Fruit fly (Drosophila melanogaster) whole organism, embryonic: ENCODE data around the gene Ugt37A2.

Source experiments
- ATbp ChIP-seq: fragments of 200-800 bp; sonication (Bioruptor generic); optimal IDR thresholded peaks from 2 replicates; lab custom pipeline; 2017; ENCODE audit warnings: missing biosample characterization, mild to moderate bottlenecking, missing genetic modification characterization, missing genetic modification reagents
- Aef1 ChIP-seq: fragments of 200-800 bp; sonication (Bioruptor generic); IDR thresholded peaks from 3 replicates; pipeline ENCODE4 v1.3.6; 2022; ENCODE audit warnings: missing biosample characterization, missing genetic modification characterization
- Bteb2 ChIP-seq: fragments of 200-800 bp; sonication (Bioruptor generic); optimal IDR thresholded peaks from 2 replicates; lab custom pipeline; 2016; ENCODE audit warnings: missing biosample characterization, missing genetic modification characterization
- CG11695 ChIP-seq: fragments of 200-800 bp; sonication (Bioruptor generic); IDR thresholded peaks from 3 replicates; pipeline ENCODE4 v1.3.6; 2022; ENCODE audit warnings: missing biosample characterization, missing genetic modification characterization
- CG12769 ChIP-seq: fragments of 200-800 bp; sonication (Bioruptor generic); optimal IDR thresholded peaks from 2 replicates; lab custom pipeline; 2019; ENCODE audit warnings: missing biosample characterization, mild to moderate bottlenecking, missing genetic modification characterization, moderate library complexity
- CG13894 ChIP-seq: fragments of 200-800 bp; sonication (Bioruptor generic); optimal IDR thresholded peaks from 3 replicates; lab custom pipeline; 2018; ENCODE audit warnings: missing biosample characterization, mild to moderate bottlenecking, missing genetic modification characterization, moderate library complexity
- CG17802 ChIP-seq: fragments of 200-800 bp; sonication (Bioruptor generic); optimal IDR thresholded peaks from 2 replicates; lab custom pipeline; 2018; ENCODE audit warnings: missing biosample characterization, mild to moderate bottlenecking, missing genetic modification characterization, moderate library complexity
- CG18619 ChIP-seq: fragments of 200-800 bp; sonication (Bioruptor generic); optimal IDR thresholded peaks from 3 replicates; lab custom pipeline; 2017; ENCODE audit warnings: missing biosample characterization, mild to moderate bottlenecking, missing genetic modification characterization
- CG18764 ChIP-seq: fragments of 200-800 bp; sonication (Bioruptor generic); optimal IDR thresholded peaks from 3 replicates; lab custom pipeline; 2016; ENCODE audit warnings: missing biosample characterization, missing genetic modification characterization
- CG31224 ChIP-seq: fragments of 200-800 bp; sonication (Bioruptor generic); IDR thresholded peaks from 2 replicates; pipeline ENCODE4 v1.3.6; 2022; ENCODE audit warnings: missing biosample characterization, missing genetic modification characterization
- CG34376 ChIP-seq: fragments of 200-800 bp; sonication (Bioruptor generic); optimal IDR thresholded peaks from 2 replicates; lab custom pipeline; 2018; ENCODE audit warnings: missing biosample characterization, mild to moderate bottlenecking, missing genetic modification characterization
- CG4820 ChIP-seq: fragments of 200-800 bp; sonication (Bioruptor generic); optimal IDR thresholded peaks from 3 replicates; lab custom pipeline; 2016; ENCODE audit warnings: missing biosample characterization, missing genetic modification characterization
- CG5245 ChIP-seq: fragments of 200-800 bp; sonication (Bioruptor generic); optimal IDR thresholded peaks from 3 replicates; lab custom pipeline; 2016; ENCODE audit warnings: missing biosample characterization, missing genetic modification characterization
- CG6175 ChIP-seq: fragments of 200-800 bp; sonication (Bioruptor generic); IDR thresholded peaks from 3 replicates; pipeline ENCODE4 v1.3.6; 2022; ENCODE audit warnings: missing biosample characterization, missing genetic modification characterization
- CG6272 ChIP-seq: fragments of 200-800 bp; sonication (Bioruptor generic); IDR thresholded peaks from 2 replicates; pipeline ENCODE4 v1.3.6; 2022; ENCODE audit warnings: missing biosample characterization, missing genetic modification characterization
- CG7357 ChIP-seq: fragments of 200-800 bp; sonication (Bioruptor generic); IDR thresholded peaks from 3 replicates; pipeline ENCODE4 v1.3.6; 2022; ENCODE audit warnings: missing biosample characterization, missing genetic modification characterization
- CG8359 ChIP-seq: fragments of 200-800 bp; sonication (Bioruptor generic); optimal IDR thresholded peaks from 2 replicates; lab custom pipeline; 2017; ENCODE audit warnings: missing biosample characterization, mild to moderate bottlenecking, missing genetic modification characterization, borderline replicate concordance
- CG8478 ChIP-seq: fragments of >200 bp; optimal IDR thresholded peaks from 2 replicates; lab custom pipeline; 2018
- CG8765 ChIP-seq: fragments of 200-800 bp; sonication (Bioruptor generic); IDR thresholded peaks from 2 replicates; pipeline ENCODE4 v1.3.6; 2022; ENCODE audit warnings: missing biosample characterization, missing genetic modification characterization
- CG8924 ChIP-seq: fragments of 200-800 bp; optimal IDR thresholded peaks from 3 replicates; lab custom pipeline; 2019; ENCODE audit warnings: missing biosample characterization, mild to moderate bottlenecking, missing genetic modification characterization, moderate library complexity
- CTCF ChIP-seq: fragments of 200-800 bp; sonication (Bioruptor generic); optimal IDR thresholded peaks from 2 replicates; lab custom pipeline; 2017; ENCODE audit warnings: missing biosample characterization, mild to moderate bottlenecking, missing genetic modification characterization, moderate library complexity
- Deaf1 ChIP-seq: fragments of 200-800 bp; optimal IDR thresholded peaks from 3 replicates; lab custom pipeline; 2019; ENCODE audit warnings: missing biosample characterization, mild to moderate bottlenecking, missing genetic modification characterization, moderate library complexity
- Dfd ChIP-seq, 2 experiments: fragments of >200 bp; optimal IDR thresholded peaks; 2 replicates each; lab custom pipeline; 2017; ENCODE audit warnings: missing biosample characterization in 2 of 2, missing genetic modification characterization in 2 of 2
- Ets97D ChIP-seq: fragments of 200-800 bp; sonication (Bioruptor generic); optimal IDR thresholded peaks from 3 replicates; lab custom pipeline; 2016; ENCODE audit warnings: missing biosample characterization, missing genetic modification characterization
- Fer2 ChIP-seq: fragments of 200-800 bp; sonication (Bioruptor generic); optimal IDR thresholded peaks from 2 replicates; lab custom pipeline; 2018; ENCODE audit warnings: missing biosample characterization, mild to moderate bottlenecking, missing genetic modification characterization, moderate library complexity
- Fer3 ChIP-seq: fragments of 200-800 bp; sonication (Bioruptor generic); optimal IDR thresholded peaks from 2 replicates; lab custom pipeline; 2018; ENCODE audit warnings: missing biosample characterization, mild to moderate bottlenecking, missing genetic modification characterization, moderate library complexity
- H2.0 ChIP-seq: fragments of 200-800 bp; sonication (Bioruptor generic); IDR thresholded peaks from 2 replicates; pipeline ENCODE4 v1.3.6; 2022; ENCODE audit warnings: missing biosample characterization, missing genetic modification characterization
- Hmx ChIP-seq: fragments of 200-800 bp; sonication (Bioruptor generic); optimal IDR thresholded peaks from 2 replicates; lab custom pipeline; 2016; ENCODE audit warnings: missing biosample characterization, missing genetic modification characterization
- Kr ChIP-seq: fragments of 200-800 bp; sonication (Bioruptor generic); optimal IDR thresholded peaks from 2 replicates; lab custom pipeline; 2017; ENCODE audit warnings: missing biosample characterization, mild to moderate bottlenecking, missing genetic modification characterization
- NfI ChIP-seq: fragments of 200-800 bp; sonication (Bioruptor generic); optimal IDR thresholded peaks from 3 replicates; lab custom pipeline; 2018; ENCODE audit warnings: missing biosample characterization, mild to moderate bottlenecking, missing genetic modification characterization, moderate library complexity
- Scr ChIP-seq: fragments of 200-800 bp; sonication (Bioruptor generic); IDR thresholded peaks from 2 replicates; pipeline ENCODE4 v1.3.6; 2022; ENCODE audit warnings: missing biosample characterization, missing genetic modification characterization; ENCODE audit not compliant: partially characterized antibody
- abd-A ChIP-seq: fragments of 200-800 bp; sonication (Bioruptor generic); optimal IDR thresholded peaks from 3 replicates; lab custom pipeline; 2019; ENCODE audit warnings: missing biosample characterization, mild to moderate bottlenecking, missing genetic modification characterization, moderate library complexity
- bcd ChIP-seq: fragments of 200-800 bp; sonication (Bioruptor generic); optimal IDR thresholded peaks from 2 replicates; lab custom pipeline; 2017; ENCODE audit warnings: missing biosample characterization, mild to moderate bottlenecking, missing genetic modification characterization
- cato ChIP-seq: fragments of 200-800 bp; sonication (Bioruptor generic); optimal IDR thresholded peaks from 2 replicates; lab custom pipeline; 2016; ENCODE audit warnings: missing biosample characterization, missing genetic modification characterization, borderline replicate concordance
- da ChIP-seq: fragments of 200-800 bp; sonication (Bioruptor generic); optimal IDR thresholded peaks from 2 replicates; lab custom pipeline; 2016; ENCODE audit warnings: missing biosample characterization, missing genetic modification characterization
- en ChIP-seq: fragments of 200-800 bp; sonication (Bioruptor generic); optimal IDR thresholded peaks from 2 replicates; lab custom pipeline; 2016; ENCODE audit warnings: missing biosample characterization, missing genetic modification characterization
- fd96Cb ChIP-seq: fragments of 200-800 bp; sonication (Bioruptor generic); optimal IDR thresholded peaks from 2 replicates; lab custom pipeline; 2018; ENCODE audit warnings: missing biosample characterization, mild to moderate bottlenecking, missing genetic modification characterization, moderate library complexity
- gcm2 ChIP-seq: fragments of 200-800 bp; sonication (Bioruptor generic); optimal IDR thresholded peaks from 2 replicates; lab custom pipeline; 2016; ENCODE audit warnings: missing biosample characterization, missing genetic modification characterization
- gem ChIP-seq: fragments of 200-800 bp; sonication (Bioruptor generic); optimal IDR thresholded peaks from 2 replicates; lab custom pipeline; 2019; ENCODE audit warnings: missing biosample characterization, mild to moderate bottlenecking, missing genetic modification characterization, moderate library complexity
- hkb ChIP-seq, 2 experiments: fragments of 200-800 bp in 1 of 2; fragments of >200 bp in 1 of 2; sonication (Bioruptor generic) in 1 of 2; IDR thresholded peaks in 1 of 2; optimal IDR thresholded peaks in 1 of 2; 2 replicates each; pipeline versions ENCODE4 v1.3.6 to Lab custom; 2017 to 2022; ENCODE audit warnings: missing biosample characterization in 1 of 2, missing genetic modification characterization in 1 of 2
- luna ChIP-seq: fragments of 200-800 bp; sonication (Bioruptor generic); optimal IDR thresholded peaks from 2 replicates; lab custom pipeline; 2016; ENCODE audit warnings: missing biosample characterization, missing genetic modification characterization
- org-1 ChIP-seq: fragments of 200-800 bp; sonication (Bioruptor generic); optimal IDR thresholded peaks from 2 replicates; lab custom pipeline; 2017; ENCODE audit warnings: missing biosample characterization, missing genetic modification characterization
- ro ChIP-seq: fragments of 200-800 bp; sonication (Bioruptor generic); IDR thresholded peaks from 2 replicates; pipeline ENCODE4 v1.3.6; 2022; ENCODE audit warnings: missing biosample characterization, missing genetic modification characterization
- sd ChIP-seq: fragments of 200-800 bp; sonication (Bioruptor generic); optimal IDR thresholded peaks from 3 replicates; lab custom pipeline; 2018; ENCODE audit warnings: missing biosample characterization, mild to moderate bottlenecking, missing genetic modification characterization, moderate library complexity
- stwl ChIP-seq: fragments of 200-800 bp; sonication (Bioruptor generic); optimal IDR thresholded peaks from 3 replicates; lab custom pipeline; 2018; ENCODE audit warnings: missing biosample characterization, mild to moderate bottlenecking, missing genetic modification characterization, moderate library complexity
- tna ChIP-seq: fragments of 200-800 bp; sonication (Bioruptor generic); IDR thresholded peaks from 2 replicates; pipeline ENCODE4 v1.3.6; 2022; ENCODE audit warnings: missing biosample characterization, missing genetic modification characterization; ENCODE audit not compliant: partially characterized antibody
- toy ChIP-seq: fragments of 200-800 bp; sonication (Bioruptor generic); IDR thresholded peaks from 2 replicates; pipeline ENCODE4 v1.3.6; 2022; ENCODE audit warnings: missing biosample characterization, missing genetic modification characterization
- ttk ChIP-seq: fragments of 200-800 bp; sonication (Bioruptor generic); IDR thresholded peaks from 2 replicates; pipeline ENCODE4 v2.1.2; 2022; ENCODE audit warnings: missing biosample characterization, missing genetic modification characterization
- vfl ChIP-seq: fragments of 200-800 bp; sonication (Bioruptor generic); optimal IDR thresholded peaks from 2 replicates; lab custom pipeline; 2016; ENCODE audit warnings: missing biosample characterization, missing genetic modification characterization
- wek ChIP-seq: fragments of 200-800 bp; sonication (Bioruptor generic); optimal IDR thresholded peaks from 3 replicates; lab custom pipeline; 2018; ENCODE audit warnings: missing biosample characterization, mild to moderate bottlenecking, missing genetic modification characterization, moderate library complexity

Gene Ugt37A2

DNA sequence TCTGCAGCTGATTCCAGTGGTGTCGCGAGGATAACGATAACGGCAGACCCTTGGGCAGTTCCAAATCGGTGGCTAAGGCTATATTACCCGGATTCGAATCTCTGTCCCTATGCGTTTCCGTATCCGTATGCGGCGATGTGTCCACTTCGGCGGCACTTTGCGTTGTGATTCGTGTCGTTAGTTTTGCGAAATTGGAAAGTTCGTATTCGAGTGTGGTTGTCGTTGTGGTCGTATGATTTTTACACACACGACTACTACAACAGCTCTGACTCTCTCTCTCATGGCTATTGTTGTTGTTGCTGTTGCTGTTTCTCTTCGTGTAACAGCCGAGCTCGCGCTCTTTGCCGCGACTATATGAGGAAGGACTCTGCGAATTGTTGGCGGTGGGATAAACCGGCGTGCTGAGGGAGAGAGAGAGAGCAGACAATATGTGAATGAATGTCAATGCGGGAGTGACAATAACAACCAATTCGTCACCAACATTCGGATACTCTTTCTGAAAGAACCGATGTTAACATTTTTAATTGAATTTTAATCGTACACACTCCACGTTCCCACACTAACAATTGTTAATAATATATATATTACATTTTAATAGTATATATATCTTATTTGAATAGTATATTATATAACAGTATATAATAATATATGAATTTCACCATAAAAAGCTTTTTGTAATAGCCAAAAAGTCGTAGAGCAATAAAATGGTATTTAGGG is 19.7 kb upstream of the Ugt37A2 start (continued):
- TF ChIP-seq sd (peak; percentile 38), hkb (optimal IDR thresholded peaks at IDR 0.05; lab: Kevin White, UChicago) (no peak), hkb (GFP tag; IDR thresholded peaks at IDR 0.05; lab: Robert Waterston, UW) (0 out of 2 replicates have a peak, but pooled peaks have one; percentile 15), da (no peak), H2.0 (GFP tag; lab: Robert Waterston, UW) (0 out of 2 replicates have a peak, but pooled peaks have one; percentile 9), CG17802 (no peak), tna (GFP tag; lab: Robert Waterston, UW) (peak; percentile 49; the same call in 1 of the 2 replicates), CG4820 (GFP tag; lab: Kevin White, UChicago) (peak; percentile 9), wek (GFP tag; lab: Kevin White, UChicago) (no peak), bcd (GFP tag; lab: Kevin White, UChicago) (peak; percentile 29), NfI (GFP tag; lab: Kevin White, UChicago) (no peak), Fer2 (tag; lab: Kevin White, UChicago) (peak; percentile 33), gcm2 (no peak), Dfd (GFP tag; optimal IDR thresholded peaks at IDR 0.05; lab: Kevin White, UChicago) (no peak), CG8765 (GFP tag; lab: Robert Waterston, UW) (no peak), ATbp (GFP tag; lab: Kevin White, UChicago) (peak; percentile 9), CG31224 (GFP tag; lab: Robert Waterston, UW) (no peak), CG34376 (GFP tag; lab: Kevin White, UChicago) (peak; percentile 68), toy (GFP tag; lab: Robert Waterston, UW) (no peak), Kr (GFP tag; lab: Kevin White, UChicago) (no peak), stwl (tag; lab: Kevin White, UChicago) (no peak), Ets97D (GFP tag; lab: Kevin White, UChicago) (no peak), CG11695 (GFP tag; lab: Robert Waterston, UW) (0 out of 3 replicates have a peak, but pooled peaks have one; percentile 36), gem (tag; lab: Kevin White, UChicago) (peak; percentile 69), ttk (GFP tag; lab: Robert Waterston, UW) (no peak), CTCF (GFP tag; lab: Kevin White, UChicago) (no peak), CG12769 (tag; lab: Kevin White, UChicago) (peak; percentile 57), Deaf1 (tag; lab: Kevin White, UChicago) (peak; percentile 99), CG5245 (GFP tag; lab: Kevin White, UChicago) (no peak), fd96Cb (tag; lab: Kevin White, UChicago) (peak; percentile 32), CG8359 (GFP tag; lab: Kevin White, UChicago) (no peak), Hmx (no peak), CG18619 (GFP tag; lab: Kevin White, UChicago) (peak; percentile 5), Scr (peak; percentile 27; the same call in 1 of the 2 replicates), luna (GFP tag; lab: Kevin White, UChicago) (peak; percentile 35), Aef1 (GFP tag; lab: Robert Waterston, UW) (peak; percentile 17; the same call in 2 of the 3 replicates), Bteb2 (GFP tag; lab: Kevin White, UChicago) (no peak), CG18764 (no peak), cato (no peak), org-1 (GFP tag; lab: Kevin White, UChicago) (peak; percentile 18), en (GFP tag; lab: Kevin White, UChicago) (no peak), CG6272 (GFP tag; lab: Robert Waterston, UW) (no peak), CG6175 (GFP tag; lab: Robert Waterston, UW) (no peak), abd-A (tag; lab: Kevin White, UChicago) (peak; percentile 59), CG8924 (tag; lab: Kevin White, UChicago) (peak; percentile 24), CG7357 (GFP tag; lab: Robert Waterston, UW) (no peak), Fer3 (tag; lab: Kevin White, UChicago) (peak; percentile 42), ro (GFP tag; lab: Robert Waterston, UW) (no peak), CG8478 (no peak), CG13894 (tag; lab: Kevin White, UChicago) (peak; percentile 94), vfl (no peak)
